Worm (Caenorhabditis elegans) whole organism, young adult: Measurements from ENCODE around the gene cpna-2.
A peak's percentile ranks its signal among the peaks of the same experiment; 100 is the strongest.

Experiments
- attf-6 ChIP-seq: fragments of 200-800 bp; sonication (Bioruptor generic); IDR thresholded peaks from 2 replicates; pipeline ENCODE4 v1.3.6; 2022; ENCODE audit warnings: missing genetic modification reagents, missing genetic modification characterization, missing compliant biosample characterization
- ceh-27 ChIP-seq: fragments of 200-800 bp; sonication (Bioruptor generic); optimal IDR thresholded peaks from 2 replicates; lab custom pipeline; 2018; ENCODE audit warnings: mild to moderate bottlenecking, missing genetic modification characterization, moderate library complexity, missing compliant biosample characterization
- ekl-4 ChIP-seq: fragments of 200-800 bp; sonication (Bioruptor generic); IDR thresholded peaks from 2 replicates; pipeline ENCODE4 v1.3.6; 2022; ENCODE audit warnings: missing genetic modification reagents, missing genetic modification characterization, missing compliant biosample characterization
- let-607 ChIP-seq, 2 experiments: fragments of 200-800 bp in 1 of 2; sonication (Bioruptor generic) in 1 of 2; sonication (generic microtip) in 1 of 2; optimal IDR thresholded peaks; 2 replicates each; lab custom pipeline; 2016 to 2018; ENCODE audit warnings: mild to moderate bottlenecking in 2 of 2, missing compliant biosample characterization in 2 of 2, missing genetic modification characterization in 2 of 2, moderate library complexity in 2 of 2, missing genotype in 1 of 2
- madf-3 ChIP-seq: fragments of 200-800 bp; sonication (Bioruptor generic); IDR thresholded peaks from 2 replicates; pipeline ENCODE4 v1.3.6; 2022; ENCODE audit warnings: missing genetic modification reagents, missing genetic modification characterization, missing compliant biosample characterization
- nhr-80 ChIP-seq: sonication (generic microtip); optimal IDR thresholded peaks from 2 replicates; lab custom pipeline; 2016; ENCODE audit warnings: missing genetic modification characterization, missing compliant biosample characterization
- zfh-2 ChIP-seq: fragments of 200-800 bp; sonication (Bioruptor generic); conservative IDR thresholded peaks from 2 replicates; pipeline ENCODE4 v1.3.6; 2022; ENCODE audit warnings: missing genetic modification reagents, missing genetic modification characterization, missing compliant biosample characterization
- ztf-18 ChIP-seq: sonication (generic microtip); optimal IDR thresholded peaks from 2 replicates; lab custom pipeline; 2016; ENCODE audit warnings: missing genotype, mild to moderate bottlenecking, missing genetic modification characterization, missing compliant biosample characterization
- ztf-3 ChIP-seq: fragments of 200-800 bp; sonication (Bioruptor generic); optimal IDR thresholded peaks from 2 replicates; lab custom pipeline; 2018; ENCODE audit warnings: mild to moderate bottlenecking, missing genetic modification characterization, missing compliant biosample characterization

cpna-2 gene

ce11 chrII:7801255-7801654 is 76.6 kb downstream of the cpna-2 start:
- no peak for TF ChIP-seq ztf-3
- TF ChIP-seq let-607 (tag; optimal IDR thresholded peaks at IDR 0.05; lab: Kevin White, UChicago): no peak
- TF ChIP-seq nhr-80 (tag; lab: Kevin White, UChicago): peak; percentile 57

- TF ChIP-seq ceh-27 (GFP tag; lab: Kevin White, UChicago) (no peak), ztf-18 (tag; lab: Kevin White, UChicago) (no peak), attf-6 (GFP tag; lab: Robert Waterston, UW) (no peak), ekl-4 (GFP tag; lab: Robert Waterston, UW) (no peak), madf-3 (GFP tag; lab: Robert Waterston, UW) (no peak), zfh-2 (GFP tag; lab: Robert Waterston, UW) (no peak)
Observed at ce11 chrII:7801899-7802298, 77.2 kb downstream of the cpna-2 start.
